Fruit fly (Drosophila melanogaster) whole organism, prepupa: ENCODE measurements around the gene CG16888.
A peak's percentile ranks its signal among the peaks of the same experiment; 100 is the strongest.

Experiments
- CG16779 ChIP-seq: fragments of 200-800 bp; sonication (Bioruptor generic); optimal IDR thresholded peaks from 3 replicates; lab custom pipeline; 2017; ENCODE audit warnings: missing biosample characterization, mild to moderate bottlenecking, missing genetic modification characterization
- CG3032 ChIP-seq: fragments of 200-800 bp; optimal IDR thresholded peaks from 2 replicates; lab custom pipeline; 2019; ENCODE audit warnings: missing biosample characterization, mild to moderate bottlenecking, missing genetic modification characterization, moderate library complexity
- CG34406 ChIP-seq: fragments of 200-800 bp; sonication (Bioruptor generic); optimal IDR thresholded peaks from 3 replicates; lab custom pipeline; 2016; ENCODE audit warnings: missing biosample characterization, missing genetic modification characterization
- CG6276 ChIP-seq: fragments of 200-800 bp; sonication (Bioruptor generic); optimal IDR thresholded peaks from 2 replicates; lab custom pipeline; 2017; ENCODE audit warnings: missing biosample characterization, mild to moderate bottlenecking, missing genetic modification characterization
- CG6792 ChIP-seq: fragments of 200-800 bp; sonication (Bioruptor generic); optimal IDR thresholded peaks from 3 replicates; lab custom pipeline; 2016; ENCODE audit warnings: missing biosample characterization, missing genetic modification characterization
- CG8632 ChIP-seq: fragments of 200-800 bp; sonication (Bioruptor generic); optimal IDR thresholded peaks from 3 replicates; lab custom pipeline; 2016; ENCODE audit warnings: missing biosample characterization, missing genetic modification characterization
- Eip93F ChIP-seq: fragments of 200-800 bp; sonication (Bioruptor generic); optimal IDR thresholded peaks from 2 replicates; lab custom pipeline; 2016; ENCODE audit warnings: missing biosample characterization, mild to moderate bottlenecking, missing genetic modification characterization
- Ets21C ChIP-seq: fragments of 200-800 bp; sonication (Bioruptor generic); optimal IDR thresholded peaks from 3 replicates; lab custom pipeline; 2016; ENCODE audit warnings: missing biosample characterization, missing genetic modification characterization
- Hr38 ChIP-seq: sonication (Bioruptor generic); optimal IDR thresholded peaks from 2 replicates; lab custom pipeline; 2016; ENCODE audit warnings: missing biosample characterization, missing genetic modification characterization
- Lpt ChIP-seq: fragments of 200-800 bp; sonication (Bioruptor generic); optimal IDR thresholded peaks from 3 replicates; lab custom pipeline; 2016; ENCODE audit warnings: missing biosample characterization, missing genetic modification characterization
- OdsH ChIP-seq: fragments of 200-800 bp; sonication (Bioruptor generic); optimal IDR thresholded peaks from 3 replicates; lab custom pipeline; 2016; ENCODE audit warnings: missing biosample characterization, missing genetic modification characterization
- Smox ChIP-seq: fragments of 200-800 bp; sonication (Bioruptor generic); optimal IDR thresholded peaks from 3 replicates; lab custom pipeline; 2016; ENCODE audit warnings: missing biosample characterization, missing genetic modification characterization
- Sox14 ChIP-seq: fragments of 200-800 bp; sonication (Bioruptor generic); optimal IDR thresholded peaks from 3 replicates; lab custom pipeline; 2016; ENCODE audit warnings: missing biosample characterization, missing genetic modification characterization
- Sox15 ChIP-seq: fragments of 200-800 bp; sonication (Bioruptor generic); optimal IDR thresholded peaks from 3 replicates; lab custom pipeline; 2016; ENCODE audit warnings: missing biosample characterization, missing genetic modification characterization
- dac ChIP-seq: fragments of 200-800 bp; sonication (Bioruptor generic); optimal IDR thresholded peaks from 2 replicates; lab custom pipeline; 2017; ENCODE audit warnings: missing biosample characterization, mild to moderate bottlenecking, missing genetic modification characterization
- eg ChIP-seq: fragments of 200-800 bp; sonication (Bioruptor generic); IDR thresholded peaks from 3 replicates; pipeline ENCODE4 v1.3.6; 2022; ENCODE audit warnings: missing biosample characterization, missing genetic modification characterization
- fkh ChIP-seq: fragments of 200-800 bp; sonication (Bioruptor generic); optimal IDR thresholded peaks from 3 replicates; lab custom pipeline; 2017; ENCODE audit warnings: missing biosample characterization, mild to moderate bottlenecking, missing genetic modification characterization, moderate library complexity
- lz ChIP-seq: fragments of 200-800 bp; sonication (Bioruptor generic); optimal IDR thresholded peaks from 3 replicates; lab custom pipeline; 2016; ENCODE audit warnings: missing biosample characterization, missing genetic modification characterization
- pdm3 ChIP-seq: fragments of 200-800 bp; sonication (Bioruptor generic); optimal IDR thresholded peaks from 3 replicates; lab custom pipeline; 2016; ENCODE audit warnings: missing biosample characterization, missing genetic modification characterization

Gene CG16888

dm6 chr2L:13773697-13774096, 39.4 kb downstream of the CG16888 start, which contains the start of gene CG43376:
TSS of gene CG43376 (plus strand) at chr2L:13773997.
- no peak for TF ChIP-seq Lpt (GFP tag; lab: Kevin White, UChicago)
- TF ChIP-seq CG6792 (GFP tag; lab: Kevin White, UChicago), result no peak
- no peak for TF ChIP-seq Sox14
- TF ChIP-seq pdm3 (GFP tag; lab: Kevin White, UChicago), result no peak
- no peak for TF ChIP-seq dac (GFP tag; lab: Kevin White, UChicago)
- no peak for TF ChIP-seq Sox15 (GFP tag; lab: Kevin White, UChicago)
- TF ChIP-seq lz, result no peak
- no peak for TF ChIP-seq CG16779
- TF ChIP-seq Ets21C (GFP tag; lab: Kevin White, UChicago), result no peak
- TF ChIP-seq OdsH (GFP tag; lab: Kevin White, UChicago), result no peak
- no peak for TF ChIP-seq CG3032 (tag; lab: Kevin White, UChicago)

- TF ChIP-seq fkh (no peak), OdsH (GFP tag; lab: Kevin White, UChicago) (no peak), CG6276 (GFP tag; lab: Kevin White, UChicago) (peak; percentile 88)
These were observed 42.2 kb downstream of the CG16888 start for dm6 chr2L:13770884-13771283.

dm6 chr2L:13763144-13763543, 49.9 kb downstream of the CG16888 start:
- TF ChIP-seq Sox15 (GFP tag; lab: Kevin White, UChicago), result no peak
- TF ChIP-seq Eip93F (GFP tag; lab: Kevin White, UChicago), result no peak
- TF ChIP-seq CG34406 (GFP tag; lab: Kevin White, UChicago), result no peak
- no peak for TF ChIP-seq Smox (GFP tag; lab: Kevin White, UChicago)
- TF ChIP-seq lz, result no peak
- no peak for TF ChIP-seq Hr38
- no peak for TF ChIP-seq CG8632 (GFP tag; lab: Kevin White, UChicago)
- TF ChIP-seq eg (GFP tag; lab: Robert Waterston, UW), result no peak
- TF ChIP-seq, all 60 proteins: peak for 0
